Worm (Caenorhabditis elegans): ENCODE data around the gene T01G1.2.

Gene T01G1.2

DNA sequence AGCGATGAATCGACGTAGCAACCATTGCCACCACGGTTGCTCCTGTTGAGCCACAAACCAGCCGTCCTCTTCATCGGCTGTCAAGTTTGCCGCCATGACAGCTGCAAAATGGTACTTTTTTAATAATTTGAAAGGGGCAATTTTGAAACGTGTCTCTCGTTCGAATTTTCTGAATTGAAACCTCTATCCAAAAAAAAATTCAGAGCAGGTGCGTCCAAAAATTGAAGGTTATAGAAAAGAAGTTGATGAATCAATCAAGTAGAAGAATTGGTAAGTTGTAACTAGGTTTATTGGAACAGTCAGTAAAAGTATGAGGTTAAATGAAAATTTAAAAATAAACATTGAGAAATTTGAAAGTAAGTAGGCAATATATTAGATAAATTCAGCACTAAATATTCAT lies 7.2 kb downstream of the T01G1.2 start, which contains the start of gene T01G1.4:
T01G1.4 (minus strand) TSS at position 101 of the 400 bp plus-strand sequence.
- TF ChIP-seq ceh-13 (GFP tag; optimal IDR thresholded peaks at IDR 0.05) = no peak
- TF ChIP-seq hmbx-1 (tag; optimal IDR thresholded peaks at IDR 0.05) = no peak
- TF ChIP-seq tbx-11 (GFP tag; IDR thresholded peaks at IDR 0.05) = no peak
- TF ChIP-seq F13C5.2 (tag; optimal IDR thresholded peaks at IDR 0.05) = no peak
- no peak for TF ChIP-seq pes-1 (GFP tag; IDR thresholded peaks at IDR 0.05)
- TF ChIP-seq scrt-1 (GFP tag; IDR thresholded peaks at IDR 0.05) = no peak
- TF ChIP-seq ceh-36 (tag; optimal IDR thresholded peaks at IDR 0.05) = no peak
- TF ChIP-seq ama-1 (optimal IDR thresholded peaks at IDR 0.05) = no peak
- no peak for TF ChIP-seq tbx-37 (GFP tag; conservative IDR thresholded peaks at IDR 0.05)
- no peak for TF ChIP-seq aly-1 (tag; optimal IDR thresholded peaks at IDR 0.05)
- TF ChIP-seq ets-7 (tag; optimal IDR thresholded peaks at IDR 0.05) = no peak
- no peak for TF ChIP-seq hnd-1 (tag; optimal IDR thresholded peaks at IDR 0.05)
- TF ChIP-seq tra-4 (tag; optimal IDR thresholded peaks at IDR 0.05) = no peak
- no peak for TF ChIP-seq flt-1 (GFP tag; IDR thresholded peaks at IDR 0.05)
- no peak for TF ChIP-seq hmg-4 (GFP tag; optimal IDR thresholded peaks at IDR 0.05)

DNA sequence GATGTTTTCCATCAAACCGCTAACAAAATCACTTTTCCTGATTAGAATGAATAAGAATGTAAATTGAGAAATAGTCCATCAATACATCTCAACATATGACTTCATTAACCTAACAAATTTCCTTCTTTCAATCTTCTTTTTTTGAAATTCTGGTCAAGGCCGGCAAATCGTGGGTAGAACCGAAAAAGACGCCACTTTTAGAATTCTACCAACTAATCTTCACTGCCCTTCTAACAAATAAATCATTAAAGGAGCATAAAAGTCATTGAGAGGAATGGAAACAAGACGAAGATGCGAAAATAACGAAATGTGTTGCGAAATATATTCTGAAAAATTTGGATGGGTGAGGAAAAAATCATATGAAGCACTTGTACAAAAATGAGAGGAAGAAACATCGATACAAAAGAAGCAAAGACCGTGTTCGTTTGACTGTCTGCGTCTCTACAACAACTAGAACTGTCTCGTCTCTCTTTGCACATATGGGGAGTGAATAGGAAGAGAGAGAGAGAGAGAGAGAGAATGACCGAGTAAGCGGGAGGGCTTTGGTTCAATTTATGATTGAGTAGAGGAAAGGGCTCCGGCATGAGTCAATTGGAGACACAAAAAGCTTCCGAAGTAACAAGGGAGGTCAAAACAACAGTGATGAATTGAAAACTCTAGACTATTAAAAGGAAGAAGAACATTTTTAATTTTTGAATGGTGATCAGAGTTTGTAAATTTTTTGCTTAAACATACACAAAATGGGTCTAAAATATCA lies 9.8 kb downstream of the T01G1.2 start:
- TF ChIP-seq sea-1 (GFP tag; conservative IDR thresholded peaks at IDR 0.05) (no peak), hmbx-1 (tag; optimal IDR thresholded peaks at IDR 0.05) (no peak), flt-1 (GFP tag; IDR thresholded peaks at IDR 0.05) (no peak), hmg-4 (GFP tag; optimal IDR thresholded peaks at IDR 0.05) (no peak), ceh-36 (tag; optimal IDR thresholded peaks at IDR 0.05) (no peak), tra-4 (tag; optimal IDR thresholded peaks at IDR 0.05) (no peak), ets-7 (tag; optimal IDR thresholded peaks at IDR 0.05) (no peak), hnd-1 (tag; optimal IDR thresholded peaks at IDR 0.05) (no peak), tbx-11 (GFP tag; IDR thresholded peaks at IDR 0.05) (no peak), ceh-13 (GFP tag; optimal IDR thresholded peaks at IDR 0.05) (no peak), pes-1 (GFP tag; IDR thresholded peaks at IDR 0.05) (no peak), B0310.2 (tag; optimal IDR thresholded peaks at IDR 0.05) (no peak)

DNA sequence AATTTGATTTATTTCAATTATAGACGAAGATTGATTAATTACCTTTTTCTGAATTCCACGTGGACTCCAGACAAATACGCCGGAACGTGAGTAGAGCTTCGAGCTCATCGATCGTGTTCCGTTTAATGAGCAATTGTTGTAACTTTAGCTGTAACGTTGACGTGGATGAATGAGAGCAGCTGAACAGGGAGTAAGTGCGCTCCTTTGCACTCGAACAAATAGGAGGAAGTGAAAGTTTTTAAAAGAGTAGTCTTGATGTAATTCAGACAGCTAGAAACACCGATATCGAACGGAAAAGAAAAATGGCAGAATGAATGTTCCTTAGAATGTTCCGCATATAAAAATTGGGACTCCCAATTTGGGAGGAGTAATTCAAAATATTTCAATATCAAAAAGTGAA lies 17.4 kb downstream of the T01G1.2 start, which contains the start of gene sec-31:
sec-31 (minus strand) TSS at position 148 of the 400 bp plus-strand sequence.
- TF ChIP-seq pes-1 (GFP tag; IDR thresholded peaks at IDR 0.05) (no peak), tra-4 (tag; optimal IDR thresholded peaks at IDR 0.05) (no peak)

DNA sequence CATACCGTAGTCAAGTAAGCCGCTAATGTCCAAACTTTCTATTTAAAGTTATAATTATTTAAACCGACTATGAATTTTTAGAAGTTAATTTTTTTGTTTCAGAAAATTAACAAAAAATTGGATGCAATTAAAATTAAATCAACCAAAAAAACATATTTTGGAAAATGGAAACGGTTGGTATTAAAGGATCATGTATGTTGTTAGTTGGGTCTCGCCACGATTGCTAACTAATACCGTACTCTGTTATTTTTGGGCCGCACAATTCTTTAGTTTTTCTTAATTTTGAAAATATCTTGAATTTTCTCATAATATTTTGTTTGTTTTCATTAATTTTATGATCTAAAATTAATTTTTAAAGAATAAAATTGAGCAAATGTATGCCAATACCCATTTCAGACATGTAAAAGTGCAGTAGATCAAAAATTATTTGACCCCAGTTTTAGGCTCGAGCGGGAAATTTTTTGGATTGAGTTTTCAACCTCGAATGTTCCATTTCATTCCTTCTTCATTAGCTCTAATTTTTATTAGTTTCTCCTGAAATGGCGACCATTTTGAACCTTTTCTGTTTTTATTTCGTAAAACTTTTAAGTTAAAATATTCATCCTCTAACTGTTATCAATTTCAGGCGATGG lies 18.3 kb downstream of the T01G1.2 start, which contains the start of gene cbd-1:
cbd-1 (plus strand) TSS at position 626 of the 632 bp plus-strand sequence.
- TF ChIP-seq hnd-1 (tag; optimal IDR thresholded peaks at IDR 0.05) = no peak
- no peak for TF ChIP-seq ama-1 (optimal IDR thresholded peaks at IDR 0.05)
- no peak for TF ChIP-seq aly-1 (tag; optimal IDR thresholded peaks at IDR 0.05)
- TF ChIP-seq pes-1 (GFP tag; IDR thresholded peaks at IDR 0.05) = no peak

DNA sequence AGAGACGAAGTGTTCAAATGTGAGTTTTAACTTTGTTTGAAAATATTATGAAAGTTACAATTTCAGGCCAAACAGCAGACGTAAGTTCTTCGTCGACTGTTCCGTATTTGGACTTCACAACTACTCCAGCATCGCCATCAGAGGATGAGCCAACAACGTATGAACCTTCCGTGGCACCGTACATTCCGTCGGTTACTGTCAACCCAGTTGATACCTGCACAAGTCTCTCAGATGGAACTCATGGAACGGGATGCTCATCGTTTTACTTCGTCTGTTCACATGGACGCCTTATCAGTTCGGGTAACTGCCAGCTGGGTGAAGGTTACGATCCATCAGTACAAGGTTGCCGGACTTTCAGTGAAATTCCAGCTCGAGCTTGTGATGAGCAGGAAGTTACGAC lies 21.5 kb downstream of the T01G1.2 start:
- TF ChIP-seq B0310.2 (tag; optimal IDR thresholded peaks at IDR 0.05) (no peak), hnd-1 (tag; optimal IDR thresholded peaks at IDR 0.05) (no peak), tbx-11 (GFP tag; IDR thresholded peaks at IDR 0.05) (no peak), tbx-37 (GFP tag; conservative IDR thresholded peaks at IDR 0.05) (no peak)

DNA sequence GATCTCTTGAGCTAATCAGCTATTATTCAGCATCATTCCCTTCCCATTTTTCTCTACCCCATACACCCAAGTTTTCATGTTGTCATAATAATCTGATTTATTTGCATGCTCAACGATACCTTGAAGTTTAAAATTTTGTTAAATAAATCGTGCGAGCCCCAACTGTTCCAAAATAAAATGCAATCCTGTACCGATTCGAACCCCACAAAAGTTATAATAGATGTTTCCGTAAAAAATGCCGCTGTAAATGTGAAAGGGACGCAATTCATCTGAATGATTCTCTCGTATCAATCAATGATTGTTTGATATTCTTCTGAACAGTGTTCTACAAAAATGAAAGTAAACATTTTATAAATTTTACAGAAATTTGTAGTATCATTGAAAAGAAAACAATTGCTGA lies 23.2 kb downstream of the T01G1.2 start:
- TF ChIP-seq tbx-37 (GFP tag; conservative IDR thresholded peaks at IDR 0.05) = no peak
- no peak for TF ChIP-seq pes-1 (GFP tag; IDR thresholded peaks at IDR 0.05)
- TF ChIP-seq ama-1 (optimal IDR thresholded peaks at IDR 0.05) = no peak
- TF ChIP-seq flt-1 (GFP tag; IDR thresholded peaks at IDR 0.05) = no peak
- no peak for TF ChIP-seq tbx-11 (GFP tag; IDR thresholded peaks at IDR 0.05)
- no peak for TF ChIP-seq tra-4 (tag; optimal IDR thresholded peaks at IDR 0.05)
- no peak for TF ChIP-seq scrt-1 (GFP tag; IDR thresholded peaks at IDR 0.05)
- TF ChIP-seq hmbx-1 (tag; optimal IDR thresholded peaks at IDR 0.05) = no peak
- no peak for TF ChIP-seq hmg-4 (GFP tag; optimal IDR thresholded peaks at IDR 0.05)
- TF ChIP-seq B0310.2 (tag; optimal IDR thresholded peaks at IDR 0.05) = no peak
- no peak for TF ChIP-seq ceh-13 (GFP tag; optimal IDR thresholded peaks at IDR 0.05)
- no peak for TF ChIP-seq ceh-36 (tag; optimal IDR thresholded peaks at IDR 0.05)
- TF ChIP-seq aly-1 (tag; optimal IDR thresholded peaks at IDR 0.05) = no peak
- TF ChIP-seq sea-1 (GFP tag; conservative IDR thresholded peaks at IDR 0.05) = no peak
- no peak for TF ChIP-seq hnd-1 (tag; optimal IDR thresholded peaks at IDR 0.05)
- no peak for TF ChIP-seq ets-7 (tag; optimal IDR thresholded peaks at IDR 0.05)
- no peak for TF ChIP-seq F13C5.2 (tag; optimal IDR thresholded peaks at IDR 0.05)

DNA sequence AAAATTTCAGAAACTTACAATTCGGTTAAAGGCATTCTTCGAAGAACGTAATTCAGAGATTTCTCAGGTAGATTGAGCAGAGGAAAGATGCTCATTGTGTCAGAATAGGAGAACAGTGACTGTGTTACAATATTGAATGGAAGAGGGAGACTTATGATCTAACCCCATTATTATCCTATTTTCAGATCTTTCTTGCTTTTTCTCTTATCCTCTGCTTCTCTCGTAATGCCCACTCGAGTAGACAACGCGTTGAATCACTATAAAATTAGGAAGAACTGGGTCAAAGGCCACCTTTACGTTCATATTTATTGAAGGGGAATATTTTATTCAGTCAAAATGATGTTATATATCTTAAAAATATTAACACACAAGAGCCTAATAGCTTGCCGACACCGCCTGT lies 25.0 kb downstream of the T01G1.2 start, which contains the start of gene fbxb-76:
fbxb-76 (minus strand) TSS at position 101 of the 400 bp plus-strand sequence.
- TF ChIP-seq pes-1 (GFP tag; IDR thresholded peaks at IDR 0.05) (no peak), ama-1 (optimal IDR thresholded peaks at IDR 0.05) (no peak), ets-7 (tag; optimal IDR thresholded peaks at IDR 0.05) (no peak), sea-1 (GFP tag; conservative IDR thresholded peaks at IDR 0.05) (no peak), scrt-1 (GFP tag; IDR thresholded peaks at IDR 0.05) (no peak), tbx-11 (GFP tag; IDR thresholded peaks at IDR 0.05) (no peak), tbx-37 (GFP tag; conservative IDR thresholded peaks at IDR 0.05) (no peak), hnd-1 (tag; optimal IDR thresholded peaks at IDR 0.05) (no peak)

DNA sequence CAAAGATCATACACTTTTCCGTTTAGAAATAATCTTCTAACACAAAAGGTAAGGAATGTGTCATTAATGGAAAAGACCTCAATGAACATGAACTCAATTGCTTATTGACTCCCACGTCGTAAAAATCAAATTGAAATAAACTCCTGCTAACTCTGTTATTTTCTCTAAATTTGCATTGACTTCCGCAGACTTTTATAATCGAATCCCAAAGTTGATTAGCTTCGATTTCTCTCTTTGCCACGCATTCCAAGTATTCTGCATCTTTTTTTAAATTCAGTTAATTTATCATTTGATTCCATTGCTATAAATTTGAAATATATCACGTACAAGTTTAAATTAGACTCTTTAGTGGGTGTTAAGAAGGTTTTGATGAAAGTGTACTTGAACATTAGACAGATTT lies 34.5 kb downstream of the T01G1.2 start:
- TF ChIP-seq scrt-1 (GFP tag; IDR thresholded peaks at IDR 0.05) (no peak), ceh-36 (tag; optimal IDR thresholded peaks at IDR 0.05) (no peak), hmg-4 (GFP tag; optimal IDR thresholded peaks at IDR 0.05) (no peak)
